Worm (Caenorhabditis elegans): Measurements from ENCODE around the gene rabr-3.

DNA sequence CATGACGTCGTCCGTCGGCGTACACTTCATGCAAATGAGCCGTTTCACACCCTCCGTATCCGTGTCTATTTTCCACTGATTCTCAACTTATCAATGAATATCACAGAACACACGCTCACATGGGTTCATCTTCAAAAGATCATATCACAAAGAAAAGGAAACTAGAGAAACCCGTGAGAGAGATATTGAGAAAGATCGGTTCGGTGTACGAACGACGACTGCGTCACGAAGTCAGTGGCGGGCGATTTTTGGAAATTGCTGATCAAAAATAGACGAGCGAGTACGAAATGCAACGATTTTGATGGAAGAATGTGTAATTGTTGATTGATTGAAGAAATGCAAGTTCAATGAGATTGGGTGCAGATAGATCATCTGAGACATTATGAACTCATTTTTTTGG is 17.8 kb downstream of the rabr-3 start:
- TF ChIP-seq ceh-82 (tag; optimal IDR thresholded peaks at IDR 0.05) (no peak), lsy-12 (tag; optimal IDR thresholded peaks at IDR 0.05) (no peak), mdl-1 (tag; optimal IDR thresholded peaks at IDR 0.05) (no peak), ama-1 (optimal IDR thresholded peaks at IDR 0.05) (no peak), nhr-11 (tag; optimal IDR thresholded peaks at IDR 0.05) (no peak), nhr-237 (tag; optimal IDR thresholded peaks at IDR 0.05) (no peak), nhr-43 (tag; optimal IDR thresholded peaks at IDR 0.05; ENCODE audit: poor library complexity, severe bottlenecking) (peak; percentile 93), nhr-28 (tag; optimal IDR thresholded peaks at IDR 0.05) (no peak)

Measured in whole organism, L3 larva.